Worm (Caenorhabditis elegans): ENCODE data around the gene C49A9.3.

Gene C49A9.3

ce11 chrIV:6221878-6222277, at the start of gene C49A9.3:
TSS of gene C49A9.3 (plus strand) at chrIV:6222089.
- no peak for TF ChIP-seq R02D3.7 (tag; optimal IDR thresholded peaks at IDR 0.05)
- peak; percentile 82 for TF ChIP-seq fos-1 (tag; optimal IDR thresholded peaks at IDR 0.05)

DNA sequence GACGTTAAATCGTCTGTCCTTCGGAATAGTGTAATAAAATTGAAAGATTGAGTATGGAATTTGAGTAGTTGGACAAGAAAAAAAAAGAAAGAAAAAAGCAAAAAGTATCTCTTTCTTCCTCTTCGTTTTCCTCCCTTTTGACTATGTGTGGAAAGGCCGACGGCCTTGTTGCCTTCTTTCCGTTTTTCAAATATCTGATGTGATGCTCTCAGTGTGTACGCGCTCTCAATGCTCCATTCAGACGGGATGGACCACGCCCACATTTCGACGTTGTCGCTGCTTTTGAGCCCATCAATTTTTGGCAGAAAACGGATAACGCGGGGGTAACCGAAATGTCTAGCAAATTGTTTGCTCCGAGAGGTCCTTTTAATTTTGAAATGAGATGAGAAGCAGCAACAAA, 48.9 kb upstream of the C49A9.3 start:
- TF ChIP-seq ama-1 (optimal IDR thresholded peaks at IDR 0.05), result no peak
- TF ChIP-seq skn-1 (tag; optimal IDR thresholded peaks at IDR 0.05), result no peak
- no peak for TF ChIP-seq ztf-11 (tag; optimal IDR thresholded peaks at IDR 0.05)
- TF ChIP-seq fos-1 (tag; optimal IDR thresholded peaks at IDR 0.05), result no peak
- no peak for TF ChIP-seq ztf-1 (GFP tag; conservative IDR thresholded peaks at IDR 0.05)
- no peak for TF ChIP-seq crh-2 (tag; optimal IDR thresholded peaks at IDR 0.05)
- TF ChIP-seq lin-39 (tag; optimal IDR thresholded peaks at IDR 0.05), result no peak
- no peak for TF ChIP-seq alr-1 (tag; optimal IDR thresholded peaks at IDR 0.05)
- TF ChIP-seq aly-2 (tag; optimal IDR thresholded peaks at IDR 0.05), result no peak
- no peak for TF ChIP-seq egl-27 (tag; optimal IDR thresholded peaks at IDR 0.05)
- no peak for TF ChIP-seq zag-1 (tag; optimal IDR thresholded peaks at IDR 0.05)
- no peak for TF ChIP-seq peb-1 (tag; optimal IDR thresholded peaks at IDR 0.05)
- no peak for TF ChIP-seq lin-11 (tag; optimal IDR thresholded peaks at IDR 0.05)
- no peak for TF ChIP-seq dmd-4 (tag; optimal IDR thresholded peaks at IDR 0.05)
- TF ChIP-seq gmeb-1 (tag; optimal IDR thresholded peaks at IDR 0.05), result no peak
- no peak for TF ChIP-seq nhr-10 (tag; optimal IDR thresholded peaks at IDR 0.05)

ce11 chrIV:6177383-6177782, 44.5 kb upstream of the C49A9.3 start:
- no peak for TF ChIP-seq elt-1 (tag; optimal IDR thresholded peaks at IDR 0.05)
- no peak for TF ChIP-seq ceh-16 (tag; optimal IDR thresholded peaks at IDR 0.05)
- no peak for TF ChIP-seq zag-1 (tag; optimal IDR thresholded peaks at IDR 0.05)
- no peak for TF ChIP-seq nhr-6 (tag; optimal IDR thresholded peaks at IDR 0.05)
- no peak for TF ChIP-seq unc-62 (GFP tag; optimal IDR thresholded peaks at IDR 0.05)
- TF ChIP-seq elt-3 (tag; optimal IDR thresholded peaks at IDR 0.05), result no peak
- TF ChIP-seq aly-2 (tag; optimal IDR thresholded peaks at IDR 0.05), result no peak
- TF ChIP-seq fos-1 (tag; optimal IDR thresholded peaks at IDR 0.05), result no peak
- TF ChIP-seq nhr-23 (tag; optimal IDR thresholded peaks at IDR 0.05), result no peak
- TF ChIP-seq mab-5 (tag; optimal IDR thresholded peaks at IDR 0.05), result no peak
- no peak for TF ChIP-seq snpc-4 (tag; optimal IDR thresholded peaks at IDR 0.05)
- no peak for TF ChIP-seq peb-1 (tag; optimal IDR thresholded peaks at IDR 0.05)
- TF ChIP-seq lin-39 (tag; optimal IDR thresholded peaks at IDR 0.05), result no peak
- TF ChIP-seq dmd-4 (tag; optimal IDR thresholded peaks at IDR 0.05), result no peak
- no peak for TF ChIP-seq sma-3 (GFP tag; optimal IDR thresholded peaks at IDR 0.05)
- no peak for TF ChIP-seq R02D3.7 (tag; optimal IDR thresholded peaks at IDR 0.05)

DNA sequence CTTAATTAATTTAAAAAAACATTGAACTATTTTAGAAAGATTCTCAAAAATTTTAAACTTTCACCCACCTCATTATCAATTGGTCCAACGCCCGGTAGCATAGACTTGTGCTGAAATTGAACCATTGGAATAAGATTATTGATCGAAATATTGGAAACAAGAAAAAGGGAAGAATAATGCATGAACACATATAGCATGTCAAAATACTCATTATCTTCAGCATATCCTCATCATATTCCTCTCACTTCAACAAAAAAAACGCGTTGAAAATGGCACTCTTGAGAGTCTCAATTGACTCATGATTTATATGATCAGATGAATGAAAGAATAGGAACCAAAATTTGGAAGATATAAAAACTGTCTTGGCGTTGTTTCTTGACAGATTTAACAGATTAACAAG, 38.1 kb upstream of the C49A9.3 start, which contains the start of gene unc-77:
unc-77 (minus strand) TSS at position 101 of the 400 bp plus-strand sequence.
- TF ChIP-seq snpc-4 (tag; optimal IDR thresholded peaks at IDR 0.05) (no peak), fos-1 (tag; optimal IDR thresholded peaks at IDR 0.05) (no peak)

ce11 chrIV:6185578-6185977, 36.3 kb upstream of the C49A9.3 start, which contains the start of gene asp-9:
TSS of gene asp-9 (plus strand) at chrIV:6185889.
- TF ChIP-seq fos-1 (tag; optimal IDR thresholded peaks at IDR 0.05) (peak; percentile 48), blmp-1 (tag; optimal IDR thresholded peaks at IDR 0.05; ENCODE audit: insufficient read depth) (no peak), ZK546.5 (tag; optimal IDR thresholded peaks at IDR 0.05) (no peak), nhr-237 (tag; optimal IDR thresholded peaks at IDR 0.05) (no peak), unc-62 (GFP tag; optimal IDR thresholded peaks at IDR 0.05) (no peak)

- no peak for TF ChIP-seq Y55F3AM.14 (GFP tag; optimal IDR thresholded peaks at IDR 0.05)
- TF ChIP-seq unc-62 (GFP tag; optimal IDR thresholded peaks at IDR 0.05), result no peak
- no peak for TF ChIP-seq elt-1 (tag; optimal IDR thresholded peaks at IDR 0.05)
Observed at ce11 chrIV:6187160-6187559, 34.7 kb upstream of the C49A9.3 start.

DNA sequence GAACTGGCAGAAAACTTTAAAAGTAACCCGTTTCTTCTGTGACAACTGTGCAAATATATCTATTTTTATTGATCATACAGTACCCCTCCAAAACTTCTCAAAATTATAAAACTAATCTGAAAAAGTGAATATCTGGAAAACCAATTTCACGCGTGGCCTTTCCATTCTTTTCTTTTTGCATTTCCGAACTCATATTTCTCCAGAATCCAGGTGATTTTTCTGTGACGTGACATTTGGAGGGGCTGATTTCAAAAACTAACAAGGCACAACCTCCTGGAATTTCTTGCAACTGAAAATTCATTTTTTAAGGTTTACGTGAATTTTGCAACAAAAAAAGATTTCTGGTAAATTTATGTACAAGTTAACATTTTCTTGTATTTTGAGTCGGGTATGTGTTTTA, 21.6 kb upstream of the C49A9.3 start:
- TF ChIP-seq lin-13 (GFP tag; optimal IDR thresholded peaks at IDR 0.05) (no peak), nhr-25 (tag; optimal IDR thresholded peaks at IDR 0.05) (no peak), dmd-4 (tag; optimal IDR thresholded peaks at IDR 0.05) (no peak), C34F6.9 (tag; optimal IDR thresholded peaks at IDR 0.05) (no peak), sma-9 (GFP tag; optimal IDR thresholded peaks at IDR 0.05) (no peak), sma-9 (tag; optimal IDR thresholded peaks at IDR 0.05) (no peak), skn-1 (tag; optimal IDR thresholded peaks at IDR 0.05) (no peak), elt-1 (tag; optimal IDR thresholded peaks at IDR 0.05) (no peak), mbf-1 (tag; optimal IDR thresholded peaks at IDR 0.05) (no peak), alr-1 (tag; optimal IDR thresholded peaks at IDR 0.05) (no peak), nhr-6 (tag; optimal IDR thresholded peaks at IDR 0.05) (no peak), nhr-23 (tag; optimal IDR thresholded peaks at IDR 0.05) (no peak)
